Worm (Caenorhabditis elegans): Measurements from ENCODE around the gene srh-204.

DNA sequence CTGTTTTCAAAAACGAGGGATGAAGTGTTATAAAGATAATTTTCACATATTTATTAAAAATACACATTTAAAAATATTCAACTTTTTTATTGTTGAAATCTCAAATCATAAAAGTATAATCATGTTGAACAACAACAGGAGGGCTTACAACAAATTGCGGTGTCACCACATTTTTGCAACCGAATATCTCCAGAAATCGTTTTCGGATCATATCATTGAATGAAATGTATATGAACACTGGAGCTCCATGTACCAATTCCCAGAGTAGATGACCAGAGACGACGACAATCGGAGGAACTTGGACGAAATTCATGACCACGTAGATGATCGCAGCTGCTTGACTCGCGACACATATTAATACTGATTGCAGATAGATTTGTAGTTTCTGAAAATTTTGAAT is 21.2 kb upstream of the srh-204 start:
- no peak for TF ChIP-seq mab-5 (tag; optimal IDR thresholded peaks at IDR 0.05)
- TF ChIP-seq elt-1 (tag; optimal IDR thresholded peaks at IDR 0.05; ENCODE audit: borderline replicate concordance, insufficient read depth) = no peak
- TF ChIP-seq snpc-4 (tag; optimal IDR thresholded peaks at IDR 0.05) = no peak
- no peak for TF ChIP-seq sptf-1 (tag; optimal IDR thresholded peaks at IDR 0.05)
- TF ChIP-seq elt-3 (tag; optimal IDR thresholded peaks at IDR 0.05) = no peak
- no peak for TF ChIP-seq nhr-237 (tag; optimal IDR thresholded peaks at IDR 0.05)
- no peak for TF ChIP-seq nhr-2 (tag; optimal IDR thresholded peaks at IDR 0.05)

Data from whole organism, mixed stage, embryonic.